Fruit fly (Drosophila melanogaster) whole organism, embryonic: Measurements from ENCODE around the gene Mtr3.

ENCODE experiments used
- CG10147 ChIP-seq: fragments of 200-800 bp; sonication (Bioruptor generic); optimal IDR thresholded peaks from 2 replicates; lab custom pipeline; 2019; ENCODE audit warnings: missing biosample characterization, mild to moderate bottlenecking, missing genetic modification characterization, moderate library complexity
- CG10959 ChIP-seq: fragments of 200-800 bp; sonication (Bioruptor generic); IDR thresholded peaks from 2 replicates; pipeline ENCODE4 v1.3.6; 2022; ENCODE audit warnings: missing biosample characterization, missing genetic modification characterization
- CG12155 ChIP-seq: fragments of 200-800 bp; sonication (Bioruptor generic); optimal IDR thresholded peaks from 3 replicates; lab custom pipeline; 2016; ENCODE audit warnings: missing biosample characterization, missing genetic modification characterization
- CG13894 ChIP-seq: fragments of 200-800 bp; sonication (Bioruptor generic); optimal IDR thresholded peaks from 3 replicates; lab custom pipeline; 2018; ENCODE audit warnings: missing biosample characterization, mild to moderate bottlenecking, missing genetic modification characterization, moderate library complexity
- CG1603 ChIP-seq: fragments of 200-800 bp; sonication (Bioruptor generic); optimal IDR thresholded peaks from 2 replicates; lab custom pipeline; 2019; ENCODE audit warnings: missing biosample characterization, mild to moderate bottlenecking, missing genetic modification characterization, moderate library complexity
- CG16779 ChIP-seq: fragments of 200-800 bp; sonication (Bioruptor generic); IDR thresholded peaks from 2 replicates; pipeline ENCODE4 v1.3.6; 2022; ENCODE audit warnings: missing biosample characterization, missing genetic modification characterization
- CG16815 ChIP-seq: fragments of 200-800 bp; sonication (Bioruptor generic); optimal IDR thresholded peaks from 3 replicates; lab custom pipeline; 2017; ENCODE audit warnings: missing biosample characterization, mild to moderate bottlenecking, missing genetic modification characterization
- CG32772 ChIP-seq: fragments of 200-800 bp; sonication (Bioruptor generic); IDR thresholded peaks from 2 replicates; pipeline ENCODE4 v1.3.6; 2022; ENCODE audit warnings: missing biosample characterization, missing genetic modification characterization
- CG3407 ChIP-seq: fragments of 200-800 bp; sonication (Bioruptor generic); optimal IDR thresholded peaks from 2 replicates; lab custom pipeline; 2018; ENCODE audit warnings: missing biosample characterization, mild to moderate bottlenecking, missing genetic modification characterization
- CG5953 ChIP-seq: fragments of 200-800 bp; sonication (Bioruptor generic); IDR thresholded peaks from 2 replicates; pipeline ENCODE4 v1.3.6; 2022; ENCODE audit warnings: missing biosample characterization, missing genetic modification characterization
- CG6175 ChIP-seq: fragments of 200-800 bp; sonication (Bioruptor generic); IDR thresholded peaks from 3 replicates; pipeline ENCODE4 v1.3.6; 2022; ENCODE audit warnings: missing biosample characterization, missing genetic modification characterization
- CG6683 ChIP-seq: fragments of 200-800 bp; sonication (Bioruptor generic); optimal IDR thresholded peaks from 2 replicates; lab custom pipeline; 2017; ENCODE audit warnings: missing biosample characterization, mild to moderate bottlenecking, missing genetic modification characterization, missing genetic modification reagents
- CG6689 ChIP-seq: fragments of 200-800 bp; sonication (Bioruptor generic); IDR thresholded peaks from 2 replicates; pipeline ENCODE4 v1.3.6; 2022; ENCODE audit warnings: missing biosample characterization, missing genetic modification characterization
- CG7271 ChIP-seq: fragments of 200-800 bp; sonication (Bioruptor generic); optimal IDR thresholded peaks from 2 replicates; lab custom pipeline; 2018; ENCODE audit warnings: missing biosample characterization, mild to moderate bottlenecking, missing genetic modification characterization, moderate library complexity
- CG7372 ChIP-seq: fragments of 200-800 bp; sonication (Bioruptor generic); IDR thresholded peaks from 2 replicates; pipeline ENCODE4 v1.3.6; 2022; ENCODE audit warnings: missing biosample characterization, missing genetic modification characterization
- CG7839 ChIP-seq: fragments of 200-800 bp; sonication (Bioruptor generic); optimal IDR thresholded peaks from 3 replicates; lab custom pipeline; 2018; ENCODE audit warnings: missing biosample characterization, mild to moderate bottlenecking, missing genetic modification characterization, moderate library complexity
- CG8089 ChIP-seq: fragments of 200-800 bp; sonication (Bioruptor generic); optimal IDR thresholded peaks from 3 replicates; lab custom pipeline; 2016; ENCODE audit warnings: missing biosample characterization, missing genetic modification characterization
- CG8765 ChIP-seq: fragments of 200-800 bp; sonication (Bioruptor generic); IDR thresholded peaks from 2 replicates; pipeline ENCODE4 v1.3.6; 2022; ENCODE audit warnings: missing biosample characterization, missing genetic modification characterization
- CHES-1-like ChIP-seq: fragments of 200-800 bp; sonication (Bioruptor generic); optimal IDR thresholded peaks from 2 replicates; lab custom pipeline; 2016; ENCODE audit warnings: missing biosample characterization, missing genetic modification characterization
- CrebB ChIP-seq: fragments of 200-800 bp; sonication (Bioruptor generic); optimal IDR thresholded peaks from 3 replicates; lab custom pipeline; 2018; ENCODE audit warnings: missing biosample characterization, mild to moderate bottlenecking, missing genetic modification characterization
- Deaf1 ChIP-seq: fragments of 200-800 bp; optimal IDR thresholded peaks from 3 replicates; lab custom pipeline; 2019; ENCODE audit warnings: missing biosample characterization, mild to moderate bottlenecking, missing genetic modification characterization, moderate library complexity
- Fer3 ChIP-seq: fragments of 200-800 bp; sonication (Bioruptor generic); optimal IDR thresholded peaks from 2 replicates; lab custom pipeline; 2018; ENCODE audit warnings: missing biosample characterization, mild to moderate bottlenecking, missing genetic modification characterization, moderate library complexity
- HLH54F ChIP-seq: fragments of 200-800 bp; sonication (Bioruptor generic); optimal IDR thresholded peaks from 3 replicates; lab custom pipeline; 2016; ENCODE audit warnings: missing biosample characterization, missing genetic modification characterization
- Hr78 ChIP-seq, 2 experiments: fragments of 200-800 bp in 1 of 2; fragments of >200 bp in 1 of 2; sonication (Bioruptor generic) in 1 of 2; optimal IDR thresholded peaks; 2 replicates each; lab custom pipeline; 2017 to 2019; ENCODE audit warnings: missing biosample characterization in 2 of 2, missing genetic modification characterization in 2 of 2, mild to moderate bottlenecking in 1 of 2, moderate library complexity in 1 of 2
- Kr ChIP-seq: fragments of 200-800 bp; sonication (Bioruptor generic); optimal IDR thresholded peaks from 2 replicates; lab custom pipeline; 2017; ENCODE audit warnings: missing biosample characterization, mild to moderate bottlenecking, missing genetic modification characterization
- Myb ChIP-seq: fragments of 200-800 bp; sonication (Bioruptor generic); optimal IDR thresholded peaks from 2 replicates; lab custom pipeline; 2016; ENCODE audit warnings: missing biosample characterization, missing genetic modification characterization
- NC2β ChIP-seq: fragments of 200-800 bp; sonication (Bioruptor generic); optimal IDR thresholded peaks from 2 replicates; lab custom pipeline; 2016; ENCODE audit warnings: missing biosample characterization, missing genetic modification characterization
- Neu2 ChIP-seq: fragments of 200-800 bp; sonication (Bioruptor generic); optimal IDR thresholded peaks from 3 replicates; lab custom pipeline; 2016; ENCODE audit warnings: missing biosample characterization, missing genetic modification characterization, borderline replicate concordance
- Pdp1 ChIP-seq, 2 experiments: fragments of 200-800 bp; sonication (Bioruptor generic); optimal IDR thresholded peaks; 3 replicates each; lab custom pipeline; 2016; ENCODE audit warnings: missing biosample characterization in 2 of 2, missing genetic modification characterization in 2 of 2, mild to moderate bottlenecking in 1 of 2, moderate library complexity in 1 of 2
- Six4 ChIP-seq: fragments of 200-800 bp; sonication (Bioruptor generic); optimal IDR thresholded peaks from 2 replicates; lab custom pipeline; 2016; ENCODE audit warnings: missing biosample characterization, missing genetic modification characterization
- Tbp ChIP-seq: fragments of >200 bp; optimal IDR thresholded peaks from 2 replicates; lab custom pipeline; 2018; ENCODE audit warnings: missing biosample characterization, missing genetic modification characterization
- ab ChIP-seq: fragments of 200-800 bp; sonication (Bioruptor generic); optimal IDR thresholded peaks from 2 replicates; lab custom pipeline; 2016; ENCODE audit warnings: missing biosample characterization, missing genetic modification characterization
- abd-A ChIP-seq: fragments of 200-800 bp; sonication (Bioruptor generic); optimal IDR thresholded peaks from 3 replicates; lab custom pipeline; 2019; ENCODE audit warnings: missing biosample characterization, mild to moderate bottlenecking, missing genetic modification characterization, moderate library complexity
- amos ChIP-seq: fragments of 200-800 bp; sonication (Bioruptor generic); IDR thresholded peaks from 2 replicates; pipeline ENCODE4 v1.3.6; 2022; ENCODE audit warnings: missing biosample characterization, missing genetic modification characterization; ENCODE audit not compliant: partially characterized antibody
- caup ChIP-seq: fragments of 200-800 bp; sonication (Bioruptor generic); optimal IDR thresholded peaks from 3 replicates; lab custom pipeline; 2017; ENCODE audit warnings: missing biosample characterization, mild to moderate bottlenecking, missing genetic modification characterization, moderate library complexity; ENCODE audit not compliant: severe bottlenecking
- crc ChIP-seq: fragments of 200-800 bp; sonication (Bioruptor generic); optimal IDR thresholded peaks from 2 replicates; lab custom pipeline; 2016; ENCODE audit warnings: missing biosample characterization, missing genetic modification characterization
- dmrt11E ChIP-seq: fragments of 200-800 bp; sonication (Bioruptor generic); optimal IDR thresholded peaks from 3 replicates; lab custom pipeline; 2018; ENCODE audit warnings: missing biosample characterization, mild to moderate bottlenecking, missing genetic modification characterization, moderate library complexity
- emc ChIP-seq: fragments of 200-800 bp; sonication (Bioruptor generic); optimal IDR thresholded peaks from 2 replicates; lab custom pipeline; 2016; ENCODE audit warnings: missing biosample characterization, missing genetic modification characterization
- en ChIP-seq: fragments of 200-800 bp; sonication (Bioruptor generic); optimal IDR thresholded peaks from 2 replicates; lab custom pipeline; 2016; ENCODE audit warnings: missing biosample characterization, missing genetic modification characterization
- kay ChIP-seq: fragments of 200-800 bp; sonication (Bioruptor generic); optimal IDR thresholded peaks from 2 replicates; lab custom pipeline; 2016; ENCODE audit warnings: missing biosample characterization, missing genetic modification characterization
- pzg ChIP-seq: fragments of 200-800 bp; sonication (Bioruptor generic); optimal IDR thresholded peaks from 3 replicates; lab custom pipeline; 2018; ENCODE audit warnings: missing biosample characterization, mild to moderate bottlenecking, missing genetic modification characterization, moderate library complexity
- ro ChIP-seq: fragments of 200-800 bp; sonication (Bioruptor generic); IDR thresholded peaks from 2 replicates; pipeline ENCODE4 v1.3.6; 2022; ENCODE audit warnings: missing biosample characterization, missing genetic modification characterization
- sens ChIP-seq: fragments of 200-800 bp; sonication (Bioruptor generic); peaks from one replicate; lab custom pipeline; 2016; ENCODE audit warnings: missing biosample characterization, missing genetic modification characterization
- slp2 ChIP-seq: fragments of 200-800 bp; sonication (Bioruptor generic); optimal IDR thresholded peaks from 2 replicates; lab custom pipeline; 2016; ENCODE audit warnings: missing biosample characterization, missing genetic modification characterization
- sna ChIP-seq: fragments of 200-800 bp; sonication (Bioruptor generic); IDR thresholded peaks from 2 replicates; pipeline ENCODE4 v1.3.6; 2022; ENCODE audit warnings: missing biosample characterization, missing genetic modification characterization; ENCODE audit not compliant: partially characterized antibody
- usp ChIP-seq: fragments of >200 bp; optimal IDR thresholded peaks from 2 replicates; lab custom pipeline; 2017; ENCODE audit warnings: missing biosample characterization, missing genetic modification characterization
- vnd ChIP-seq: fragments of 200-800 bp; sonication (Bioruptor generic); IDR thresholded peaks from 3 replicates; pipeline ENCODE4 v1.3.6; 2022; ENCODE audit warnings: missing biosample characterization, missing genetic modification characterization; ENCODE audit not compliant: partially characterized antibody
- vvl ChIP-seq: fragments of 200-800 bp; sonication (Bioruptor generic); IDR thresholded peaks from 2 replicates; pipeline ENCODE4 v1.3.6; 2022; ENCODE audit warnings: missing biosample characterization, missing genetic modification characterization
- zf30C ChIP-seq: fragments of 200-800 bp; sonication (Bioruptor generic); optimal IDR thresholded peaks from 3 replicates; lab custom pipeline; 2018; ENCODE audit warnings: missing biosample characterization, mild to moderate bottlenecking, missing genetic modification characterization

Mtr3 gene

dm6 chr3L:19896892-19897684, 16.4 kb downstream of the Mtr3 start (continued):
- TF ChIP-seq CG32772 (no peak), emc (GFP tag; lab: Kevin White, UChicago) (no peak), Fer3 (no peak), CG10959 (GFP tag; lab: Robert Waterston, UW) (no peak), CG8765 (GFP tag; lab: Robert Waterston, UW) (no peak), dmrt11E (tag; lab: Kevin White, UChicago) (no peak), CG16815 (GFP tag; lab: Kevin White, UChicago) (no peak), kay (GFP tag; lab: Kevin White, UChicago) (no peak), CrebB (no peak), Hr78 (GFP tag; optimal IDR thresholded peaks at IDR 0.05; lab: Kevin White, UChicago) (no peak), vvl (GFP tag; lab: Robert Waterston, UW) (0 out of 2 replicates have a peak, but pooled peaks have one; percentile 12), CG12155 (GFP tag; lab: Kevin White, UChicago) (peak; percentile 94), CG16779 (GFP tag; lab: Robert Waterston, UW) (no peak), NC2β (peak; percentile 24), Deaf1 (no peak), sens (peak; percentile 85), ro (no peak), Tbp (GFP tag; lab: Kevin White, UChicago) (no peak), CG7839 (tag; lab: Kevin White, UChicago) (no peak), caup (GFP tag; lab: Kevin White, UChicago) (peak; percentile 30), slp2 (GFP tag; lab: Kevin White, UChicago) (peak; percentile 15), HLH54F (GFP tag; lab: Kevin White, UChicago) (peak; percentile 3), sna (GFP tag; lab: Robert Waterston, UW) (no peak), crc (GFP tag; lab: Kevin White, UChicago) (no peak), Neu2 (GFP tag; lab: Kevin White, UChicago) (no peak), CG6683 (GFP tag; lab: Kevin White, UChicago) (no peak), CHES-1-like (GFP tag; lab: Kevin White, UChicago) (peak; percentile 28), Six4 (GFP tag; lab: Kevin White, UChicago) (peak; percentile 13), CG8089 (GFP tag; lab: Kevin White, UChicago) (peak; percentile 3), en (GFP tag; lab: Kevin White, UChicago) (no peak), CG6689 (no peak), CG6175 (GFP tag; lab: Robert Waterston, UW) (peak; percentile 64; the same call in 2 of the 3 replicates), CG13894 (tag; lab: Kevin White, UChicago) (no peak), CG10147 (no peak), Kr (GFP tag; lab: Kevin White, UChicago) (no peak), CG3407 (GFP tag; lab: Kevin White, UChicago) (no peak), zf30C (GFP tag; lab: Kevin White, UChicago) (no peak), vnd (GFP tag; lab: Robert Waterston, UW) (no peak), usp (GFP tag; lab: Kevin White, UChicago) (no peak), Pdp1 (GFP tag; optimal IDR thresholded peaks at IDR 0.05; lab: Kevin White, UChicago) (peak in 1 of 2 experiments; percentile 12), abd-A (no peak), Myb (peak; percentile 57), amos (no peak), CG5953 (GFP tag; lab: Robert Waterston, UW) (no peak), CG7271 (tag; lab: Kevin White, UChicago) (no peak), CG7372 (GFP tag; lab: Robert Waterston, UW) (no peak), ab (GFP tag; lab: Kevin White, UChicago) (no peak), pzg (GFP tag; lab: Kevin White, UChicago) (peak; percentile 40), CG1603 (no peak)
